Worm (Caenorhabditis elegans) whole organism, midembryonic: ENCODE data around the gene scl-8.

Experiments
- flt-1 ChIP-seq: fragments of 200-800 bp; sonication (Bioruptor generic); IDR thresholded peaks from 2 replicates; pipeline ENCODE4 v1.3.6; 2022; ENCODE audit warnings: missing genetic modification characterization, missing compliant biosample characterization
- med-1 ChIP-seq: sonication (generic microtip); optimal IDR thresholded peaks from 2 replicates; lab custom pipeline; 2017; ENCODE audit warnings: missing genetic modification characterization, mild to moderate bottlenecking, missing compliant biosample characterization, antibody characterized with exemption, missing genetic modification reagents; ENCODE audit not compliant: insufficient read depth
- ztf-29 ChIP-seq: fragments of 200-800 bp; sonication (Bioruptor generic); IDR thresholded peaks from 2 replicates; pipeline ENCODE4 v1.3.6; 2022; ENCODE audit warnings: missing genetic modification reagents, missing genetic modification characterization, missing compliant biosample characterization

- no peak for TF ChIP-seq med-1 (GFP tag; lab: Kevin White, UChicago)
- TF ChIP-seq flt-1 (GFP tag; lab: Robert Waterston, UW): no peak
- TF ChIP-seq ztf-29 (GFP tag; lab: Robert Waterston, UW): no peak
These were observed 23.4 kb upstream of the scl-8 start, which contains the start of gene scl-10 for ce11 chrIV:13048157-13048556.
